Fruit fly (Drosophila melanogaster): ENCODE data around the gene CG45413.

The CG45413 gene

dm6 chr3L:6963792-6964487 is 32.2 kb upstream of the CG45413 start (continued):
- TF ChIP-seq al (GFP tag; IDR thresholded peaks at IDR 0.05) (peak; percentile 40; the same call in 1 of the 2 replicates), CG12942 (GFP tag; optimal IDR thresholded peaks at IDR 0.05) (peak; percentile 69), Bdp1 (GFP tag; optimal IDR thresholded peaks at IDR 0.05) (peak; percentile 54), BtbVII (GFP tag; optimal IDR thresholded peaks at IDR 0.05) (peak; percentile 73), dimm (GFP tag; IDR thresholded peaks at IDR 0.05) (peak; percentile 34; the same call in 1 of the 2 replicates), CG7928 (GFP tag; optimal IDR thresholded peaks at IDR 0.05) (peak; percentile 24), CG2889 (GFP tag; IDR thresholded peaks at IDR 0.05) (peak; percentile 55; the same call in 2 of the 3 replicates), NC2β (GFP tag; optimal IDR thresholded peaks at IDR 0.05) (peak; percentile 76), gro (GFP tag; optimal IDR thresholded peaks at IDR 0.05) (peak; percentile 54), YL-1 (GFP tag; optimal IDR thresholded peaks at IDR 0.05) (peak; percentile 2), CG13123 (GFP tag; optimal IDR thresholded peaks at IDR 0.05) (peak; percentile 69), Vsx1 (GFP tag; optimal IDR thresholded peaks at IDR 0.05) (peak; percentile 49), ssp (GFP tag; IDR thresholded peaks at IDR 0.05) (peak; percentile 67), CG8290 (GFP tag; optimal IDR thresholded peaks at IDR 0.05) (peak; percentile 38), CG8290 (tag; optimal IDR thresholded peaks at IDR 0.05) (peak in 1 of 2 experiments; percentile 85), ara (GFP tag; IDR thresholded peaks at IDR 0.05) (peak; percentile 67), Bgb (GFP tag; IDR thresholded peaks at IDR 0.05; ENCODE audit: partially characterized antibody) (no peak), CG7839 (tag; optimal IDR thresholded peaks at IDR 0.05) (peak; percentile 89), wor (GFP tag; IDR thresholded peaks at IDR 0.05) (peak; percentile 50; the same call in 1 of the 2 replicates), CG33557 (GFP tag; optimal IDR thresholded peaks at IDR 0.05) (peak; percentile 77), gt (GFP tag; IDR thresholded peaks at IDR 0.05) (no peak), CG12071 (GFP tag; optimal IDR thresholded peaks at IDR 0.05) (peak; percentile 73), Fer2 (tag; optimal IDR thresholded peaks at IDR 0.05) (peak; percentile 48), CG42726 (GFP tag; IDR thresholded peaks at IDR 0.05; ENCODE audit: partially characterized antibody) (no peak), trh (GFP tag; optimal IDR thresholded peaks at IDR 0.05) (peak; percentile 78), CG31365 (tag; optimal IDR thresholded peaks at IDR 0.05) (peak; percentile 22), dysf (GFP tag; IDR thresholded peaks at IDR 0.05) (peak; percentile 88), Adf1 (GFP tag; IDR thresholded peaks at IDR 0.05) (peak; percentile 30; the same call in 1 of the 2 replicates), schlank (tag; optimal IDR thresholded peaks at IDR 0.05) (peak; percentile 27), ranshi (GFP tag; IDR thresholded peaks at IDR 0.05) (peak; percentile 64; the same call in 1 of the 2 replicates), CG9437 (GFP tag; optimal IDR thresholded peaks at IDR 0.05) (peak; percentile 79), CG8388 (GFP tag; optimal IDR thresholded peaks at IDR 0.05) (peak; percentile 84), CrebB (tag; optimal IDR thresholded peaks at IDR 0.05) (peak; percentile 56), nerfin-2 (GFP tag; IDR thresholded peaks at IDR 0.05; ENCODE audit: partially characterized antibody) (no peak), CG10543 (GFP tag; optimal IDR thresholded peaks at IDR 0.05) (no peak), Trl (optimal IDR thresholded peaks at IDR 0.05) (peak in 1 of 2 experiments; percentile 70), Trl (GFP tag; optimal IDR thresholded peaks at IDR 0.05) (peak; percentile 68), vfl (GFP tag; optimal IDR thresholded peaks at IDR 0.05) (peak; percentile 56), CG7745 (tag; optimal IDR thresholded peaks at IDR 0.05) (no peak), cwo (GFP tag; optimal IDR thresholded peaks at IDR 0.05) (peak; percentile 64), CG13624 (GFP tag; optimal IDR thresholded peaks at IDR 0.05) (peak; percentile 76), CG1602 (GFP tag; optimal IDR thresholded peaks at IDR 0.05) (peak; percentile 77), CG1603 (tag; optimal IDR thresholded peaks at IDR 0.05) (peak; percentile 94), pfk (GFP tag; optimal IDR thresholded peaks at IDR 0.05) (no peak), CG7786 (GFP tag; optimal IDR thresholded peaks at IDR 0.05) (peak; percentile 78), ewg (GFP tag; optimal IDR thresholded peaks at IDR 0.05) (peak; percentile 60), CG10274 (GFP tag; optimal IDR thresholded peaks at IDR 0.05) (peak; percentile 35), H15 (GFP tag; IDR thresholded peaks at IDR 0.05) (0 out of 3 replicates have a peak, but pooled peaks have one; percentile 15), cad (GFP tag; optimal IDR thresholded peaks at IDR 0.05) (no peak), fd96Cb (tag; optimal IDR thresholded peaks at IDR 0.05) (peak; percentile 85)

Measured in whole organism, embryonic.